Fruit fly (Drosophila melanogaster) whole organism, adult: ENCODE data around the gene Pde1c.

Experiments
- CG14711 ChIP-seq: fragments of 200-800 bp; sonication (Bioruptor generic); optimal IDR thresholded peaks from 2 replicates; lab custom pipeline; 2018; ENCODE audit warnings: missing biosample characterization, mild to moderate bottlenecking, missing genetic modification characterization, moderate library complexity
- CG5204 ChIP-seq: fragments of 200-800 bp; sonication (Bioruptor generic); optimal IDR thresholded peaks from 2 replicates; lab custom pipeline; 2016; ENCODE audit warnings: missing biosample characterization, missing genetic modification characterization
- Hr96 ChIP-seq: fragments of 200-800 bp; sonication (Bioruptor generic); optimal IDR thresholded peaks from 2 replicates; lab custom pipeline; 2016; ENCODE audit warnings: missing biosample characterization, missing genetic modification characterization
- bab1 ChIP-seq: fragments of 200-800 bp; sonication (Bioruptor generic); optimal IDR thresholded peaks from 3 replicates; lab custom pipeline; 2019; ENCODE audit warnings: missing biosample characterization, mild to moderate bottlenecking, missing genetic modification characterization, moderate library complexity

- TF ChIP-seq bab1 (GFP tag; lab: Kevin White, UChicago), result no peak
- TF ChIP-seq CG5204, result no peak
- no peak for TF ChIP-seq Hr96
- TF ChIP-seq CG14711, result no peak
These were observed 35.1 kb downstream of the Pde1c start for dm6 chr2L:11893269-11893668.
